Fruit fly (Drosophila melanogaster) ovary, adult (tissue): Measurements from ENCODE around the gene CG9682.

ENCODE experiments used
- CG17801 ChIP-seq: fragments of 200-800 bp; optimal IDR thresholded peaks from 2 replicates; lab custom pipeline; 2019; ENCODE audit warnings: missing biosample characterization, mild to moderate bottlenecking, missing genetic modification characterization, moderate library complexity; ENCODE audit not compliant: partially characterized antibody

Gene CG9682

DNA sequence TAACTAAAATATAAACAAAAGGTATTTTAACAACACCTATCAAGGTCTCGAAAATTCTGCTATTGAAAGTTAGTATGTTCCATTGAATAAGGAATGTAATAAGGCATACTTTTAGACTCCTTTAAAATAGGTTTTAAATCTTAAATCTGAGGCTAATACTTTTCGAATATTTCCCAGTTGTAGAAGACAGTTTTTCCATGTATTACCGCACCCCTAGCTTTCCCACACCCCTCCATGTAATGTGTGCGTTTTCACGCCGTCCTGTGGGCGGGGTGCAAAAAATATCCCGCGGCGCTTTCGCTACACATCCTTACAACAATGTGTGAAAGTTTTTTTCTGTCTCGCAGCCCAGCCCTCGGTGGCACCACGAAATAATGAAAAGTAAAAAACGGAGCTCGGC is 26.2 kb upstream of the CG9682 start:
- no peak for TF ChIP-seq CG17801

DNA sequence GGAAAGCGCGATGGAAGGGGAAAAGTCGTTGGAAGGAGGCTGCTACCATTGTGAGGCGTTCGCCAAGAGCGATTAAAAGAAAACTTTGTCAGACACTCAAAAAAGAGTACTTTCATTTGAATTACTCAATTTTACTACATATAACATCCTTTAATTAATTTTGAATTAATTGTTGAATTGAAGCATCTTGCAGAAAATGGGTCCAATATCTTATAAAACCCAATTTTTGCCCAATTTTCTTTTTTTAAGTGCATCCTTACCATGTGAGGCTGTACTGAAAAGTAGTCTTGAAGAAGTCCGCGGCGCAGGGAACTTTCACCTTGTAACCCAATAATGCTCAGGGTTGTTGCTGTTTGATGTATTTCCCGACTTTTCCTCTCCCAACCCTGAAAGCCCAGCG is 15.5 kb upstream of the CG9682 start:
- no peak for TF ChIP-seq CG17801

DNA sequence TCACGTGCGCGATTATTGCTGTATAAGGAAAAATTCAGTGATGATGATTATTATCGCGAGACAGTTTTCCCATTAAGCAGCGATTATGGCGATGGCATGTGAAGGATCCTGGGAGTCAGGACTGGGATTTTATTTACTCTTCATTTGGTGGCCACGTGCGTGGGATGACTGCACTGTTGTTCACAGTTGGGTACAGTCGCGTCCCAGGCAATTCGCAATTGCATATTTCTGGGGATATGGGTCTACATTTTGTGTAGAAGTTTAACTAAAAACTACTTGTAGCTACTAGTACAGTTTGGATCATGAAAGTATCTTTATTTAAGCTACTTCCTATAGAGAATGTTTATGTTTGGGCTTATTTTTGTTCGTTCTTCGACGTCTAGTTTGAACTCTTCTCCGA is 13.7 kb upstream of the CG9682 start:
- TF ChIP-seq CG17801 = no peak

DNA sequence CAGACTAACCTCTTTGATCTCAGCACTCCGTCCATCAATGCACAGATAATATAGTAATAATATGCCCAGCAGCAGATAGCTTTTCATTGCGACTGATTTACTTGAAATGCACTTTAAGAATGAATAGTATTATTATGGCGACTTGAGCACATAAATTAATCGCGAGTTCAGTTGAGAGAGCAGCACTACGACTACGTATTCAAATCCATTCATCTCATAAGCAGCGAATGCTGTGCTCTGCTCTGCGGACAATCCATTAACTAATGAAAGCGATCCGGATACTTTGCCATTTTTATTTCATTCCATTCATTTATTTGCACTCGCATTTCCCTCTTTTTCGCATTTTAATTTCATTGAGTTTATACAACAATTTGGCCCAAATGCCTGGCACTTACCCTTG is 13.1 kb upstream of the CG9682 start, which contains the start of gene CG43448:
TSS of gene CG43448 (minus strand) at position 101 of the 400 bp plus-strand sequence.
- TF ChIP-seq CG17801 = no peak

DNA sequence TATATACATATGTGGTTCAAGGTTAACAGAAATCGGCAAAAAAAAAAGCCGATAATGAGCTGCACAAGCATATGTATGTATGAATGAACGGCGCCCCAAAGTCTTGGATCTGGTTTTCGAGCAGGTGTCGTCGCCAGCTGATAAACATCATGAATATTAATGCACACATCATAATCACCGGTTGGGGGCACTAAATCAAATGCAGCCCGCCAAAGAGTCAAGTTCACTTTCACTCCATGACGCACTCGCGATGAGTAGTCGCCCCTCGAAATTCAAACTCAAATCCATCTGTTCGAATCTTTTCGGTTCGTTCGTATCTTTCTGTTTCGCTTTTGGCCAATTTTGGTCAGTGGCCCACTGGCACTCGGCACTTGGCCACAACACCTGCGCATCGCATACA is 10.5 kb upstream of the CG9682 start:
- TF ChIP-seq CG17801 = no peak

DNA sequence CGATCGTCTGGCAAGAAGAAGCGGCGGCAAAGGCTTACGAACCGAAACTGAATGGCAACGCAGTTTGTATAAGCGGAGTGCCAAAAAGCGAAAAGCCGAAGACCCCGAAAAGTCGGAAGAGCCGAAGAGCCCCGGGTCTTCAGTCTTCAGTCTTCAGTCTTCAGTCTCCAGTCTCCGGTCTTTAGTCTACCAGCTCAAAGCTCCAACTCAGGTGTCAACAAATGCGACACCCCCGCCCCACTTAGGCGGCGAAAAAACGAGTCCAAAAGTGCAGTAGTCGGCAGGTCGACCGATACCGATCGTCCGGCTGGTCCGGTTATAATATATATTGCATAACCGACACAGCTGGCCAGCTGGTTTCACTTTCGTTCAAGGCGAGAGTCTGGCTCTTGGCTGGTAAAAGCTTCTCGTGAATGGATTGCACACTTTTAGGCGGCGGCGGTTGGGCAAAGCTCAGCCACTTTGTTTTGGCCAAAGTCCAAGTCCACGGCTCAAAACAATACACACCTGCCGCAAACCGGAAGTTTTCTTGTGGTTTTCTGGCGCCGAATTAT is 7.4 kb upstream of the CG9682 start, which contains the start of gene CG9737:
TSS of gene CG9737 (minus strand) at position 51 of the 554 bp plus-strand sequence.
- peak; percentile 67 for TF ChIP-seq CG17801

DNA sequence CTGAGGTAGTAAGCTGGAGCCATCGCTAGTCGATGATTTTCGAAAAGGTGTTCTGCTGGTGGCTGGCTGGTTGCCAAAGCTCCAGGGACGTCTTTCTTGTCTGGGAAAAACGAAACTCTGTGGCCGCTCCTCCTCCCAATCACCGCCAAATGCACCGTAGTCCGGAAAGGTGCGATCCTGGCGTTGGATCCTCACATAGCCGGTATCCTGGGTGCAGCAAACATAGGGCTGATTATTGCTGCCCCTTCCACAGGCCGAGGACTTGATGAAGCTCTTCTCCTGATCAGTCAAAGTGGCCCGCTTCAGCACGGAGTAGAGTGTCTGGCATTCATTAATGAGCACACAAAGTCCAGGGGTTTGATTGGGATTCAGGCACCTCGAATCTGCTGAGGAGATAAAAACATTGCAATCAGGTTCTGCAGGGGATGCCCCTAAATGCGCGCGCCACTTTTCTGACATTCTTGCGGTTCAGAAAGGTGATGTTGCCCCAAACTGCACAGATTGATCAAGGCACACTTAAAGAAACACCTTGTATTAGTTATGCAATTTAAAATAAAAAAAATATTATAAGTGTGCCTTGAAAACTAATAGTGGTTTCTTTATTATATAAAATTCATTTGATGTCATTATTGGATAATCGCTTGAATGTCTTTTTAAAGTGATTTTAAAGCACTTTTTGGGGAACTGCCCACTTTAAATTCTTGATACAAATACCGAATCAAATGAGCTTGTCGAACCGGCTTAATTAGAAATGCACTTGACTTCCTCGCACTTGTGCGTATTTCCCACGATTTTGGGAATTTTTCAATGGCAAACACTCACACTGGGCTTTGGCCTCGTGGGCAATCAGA is 4.8 kb upstream of the CG9682 start:
- TF ChIP-seq CG17801 = no peak

DNA sequence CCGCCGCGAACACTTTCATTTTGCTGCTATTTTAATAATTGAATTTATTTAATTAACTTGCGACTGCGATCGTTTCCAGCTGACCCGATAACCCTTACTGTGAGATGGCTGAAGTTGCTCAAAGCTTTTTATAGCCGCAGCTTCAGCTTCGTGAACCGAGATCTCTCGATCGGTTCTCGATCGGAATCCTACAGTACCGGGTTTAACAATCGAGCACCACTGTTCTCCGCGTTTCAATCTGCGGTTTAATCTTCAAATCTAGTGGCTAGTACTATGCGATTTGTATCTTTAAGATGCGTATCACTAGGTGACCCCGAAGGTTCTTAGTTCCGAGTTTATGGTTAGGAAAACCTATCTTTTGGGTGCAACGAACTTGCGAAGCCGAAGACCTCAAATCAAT is 4.1 kb upstream of the CG9682 start, which contains the start of gene CG9733:
TSS of gene CG9733 (minus strand) at position 101 of the 400 bp plus-strand sequence.
- no peak for TF ChIP-seq CG17801

DNA sequence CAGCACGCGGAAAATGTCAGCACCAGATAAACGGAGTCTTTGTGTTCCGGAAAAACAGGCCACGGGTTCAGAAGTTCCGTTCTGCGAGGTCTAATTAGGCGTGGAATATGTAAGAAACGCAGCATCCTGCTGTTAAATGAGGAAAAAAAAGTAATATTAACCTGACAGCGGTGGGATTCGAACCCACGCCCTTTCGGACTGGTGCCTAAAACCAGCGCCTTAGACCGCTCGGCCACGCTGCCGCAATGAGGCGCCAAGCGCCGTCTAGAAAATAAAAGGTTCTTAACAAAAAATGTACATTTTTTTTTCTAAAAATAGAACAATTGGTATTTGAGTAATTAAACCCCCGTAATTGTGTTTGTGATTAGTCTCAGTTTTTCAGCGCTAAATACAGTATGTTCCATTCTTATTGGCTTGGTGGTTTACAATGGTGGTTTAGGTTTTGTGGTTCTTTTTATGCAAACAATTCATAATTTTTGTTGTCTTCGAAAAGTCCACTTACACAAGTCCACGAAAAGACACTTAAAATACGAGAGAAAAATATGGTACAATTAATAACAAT is 2.8 kb upstream of the CG9682 start:
- TF ChIP-seq CG17801 = peak; percentile 8

DNA sequence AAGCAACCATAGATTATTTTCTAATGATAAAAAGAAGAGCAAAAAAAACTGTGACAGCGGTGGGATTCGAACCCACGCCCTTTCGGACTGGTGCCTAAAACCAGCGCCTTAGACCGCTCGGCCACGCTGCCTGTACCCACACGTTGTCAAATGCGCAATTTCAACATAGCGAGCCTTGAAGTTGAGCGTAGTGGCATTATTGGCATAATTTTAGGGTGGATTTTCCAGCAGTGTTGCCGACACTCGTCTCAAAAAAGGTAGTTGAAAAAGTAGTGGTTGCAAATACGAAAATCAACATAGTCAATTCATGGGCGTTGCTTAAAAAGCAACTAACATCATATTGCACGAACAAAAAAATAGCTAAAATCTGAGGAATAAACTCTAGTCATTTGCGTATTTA is 2.2 kb upstream of the CG9682 start:
- no peak for TF ChIP-seq CG17801

DNA sequence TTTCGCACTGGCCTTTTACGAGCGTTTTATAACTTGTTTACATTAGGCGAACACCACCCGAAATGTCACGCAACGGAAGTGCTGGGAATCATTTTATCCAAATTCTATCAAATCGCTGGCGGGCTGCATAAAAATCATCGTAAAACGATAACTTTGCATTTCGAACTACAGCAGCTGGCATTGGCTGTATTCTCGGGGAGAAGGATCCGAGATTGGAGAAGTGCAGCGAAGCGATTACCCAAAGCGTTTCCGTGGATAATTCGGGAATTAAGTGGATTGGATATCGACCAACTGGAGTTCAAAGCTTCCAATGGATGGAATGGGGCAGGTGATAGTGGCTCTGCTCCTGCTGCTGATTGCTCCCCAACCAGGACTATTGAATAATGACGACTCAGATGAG is 1.4 kb upstream of the CG9682 start, which contains the start of gene CG34299:
TSS of gene CG34299 (plus strand) at position 301 of the 400 bp plus-strand sequence.
- TF ChIP-seq CG17801 = no peak

DNA sequence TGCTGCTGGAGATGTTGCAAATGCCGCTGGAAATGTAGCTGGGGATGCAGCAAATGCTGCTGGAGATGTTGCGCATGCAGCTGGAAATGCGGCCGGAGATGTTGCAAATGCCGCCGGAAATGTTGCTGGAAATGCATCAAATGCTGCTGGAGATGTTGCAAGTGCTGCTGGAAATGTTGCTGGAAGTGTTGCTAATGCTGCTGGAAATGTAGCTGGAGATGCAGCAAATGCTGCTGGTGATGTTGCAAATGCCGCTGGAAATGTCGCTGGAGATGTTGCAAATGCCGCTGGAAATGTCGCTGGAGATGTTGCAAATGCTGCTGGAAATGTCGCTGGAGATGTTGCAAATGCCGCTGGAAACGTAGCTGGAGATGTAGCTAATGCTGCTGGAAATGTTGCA is 1.6 kb downstream of the CG9682 start:
- TF ChIP-seq CG17801 = no peak

DNA sequence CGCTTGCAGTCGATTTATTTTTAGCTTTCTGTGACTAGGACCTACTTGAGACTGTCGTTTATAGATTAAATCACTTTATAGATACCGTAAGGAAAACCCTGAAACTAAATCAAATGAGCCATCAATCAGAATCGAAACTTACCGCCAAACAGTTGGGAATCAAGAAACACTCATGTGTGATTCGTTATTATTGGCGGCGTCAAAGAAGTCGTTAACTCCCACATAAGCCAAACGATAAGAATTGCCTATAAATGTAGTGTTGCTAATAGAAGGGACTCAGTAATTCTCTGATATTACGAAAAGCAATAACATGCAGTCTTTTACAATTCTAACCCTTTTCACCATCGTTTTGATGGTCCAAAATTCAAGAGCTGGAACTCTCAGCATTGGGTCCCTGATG is 2.2 kb downstream of the CG9682 start, which contains the start of gene CG18404:
TSS of gene CG18404 (plus strand) at position 301 of the 400 bp plus-strand sequence.
- TF ChIP-seq CG17801 = no peak

DNA sequence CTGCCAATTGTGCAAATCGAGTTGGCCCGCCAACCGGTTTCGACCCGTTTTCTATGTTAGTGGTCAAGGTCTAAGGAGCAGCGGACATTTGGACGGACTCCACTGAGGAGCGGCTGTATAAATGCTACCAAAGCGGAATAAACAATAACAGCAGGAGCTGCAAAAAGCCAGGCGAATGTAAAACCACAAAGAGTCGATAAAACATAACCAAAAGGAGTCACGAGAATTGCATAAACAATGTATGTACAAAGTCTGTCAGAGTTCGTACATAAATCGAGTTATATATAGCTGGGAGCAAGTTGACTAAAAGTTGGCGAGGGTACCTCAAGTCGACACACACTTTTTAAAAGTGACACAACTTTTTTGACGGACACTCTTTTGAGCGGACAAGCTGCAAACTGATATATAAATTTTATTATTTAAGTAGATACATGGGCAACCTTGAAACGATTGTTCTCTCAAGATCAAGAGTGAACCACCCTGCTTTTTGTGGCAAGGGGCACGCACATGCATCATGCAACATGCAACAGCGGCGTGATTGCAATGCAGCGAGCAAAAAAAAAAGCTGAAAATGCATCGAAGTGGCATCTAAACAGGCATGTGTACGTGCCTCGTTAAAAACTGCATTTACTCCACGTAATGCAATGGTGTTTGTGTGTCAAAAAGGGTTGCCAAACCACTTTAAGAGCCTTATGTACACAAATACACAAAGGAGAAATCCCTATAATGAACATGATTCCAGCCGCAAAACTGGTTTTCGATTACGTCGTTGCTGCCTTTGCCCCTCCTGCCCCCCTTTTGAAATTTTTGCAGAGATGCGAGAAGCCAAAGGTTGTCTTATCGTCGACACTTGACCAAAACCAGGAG is 4.8 kb downstream of the CG9682 start:
- TF ChIP-seq CG17801 = no peak

DNA sequence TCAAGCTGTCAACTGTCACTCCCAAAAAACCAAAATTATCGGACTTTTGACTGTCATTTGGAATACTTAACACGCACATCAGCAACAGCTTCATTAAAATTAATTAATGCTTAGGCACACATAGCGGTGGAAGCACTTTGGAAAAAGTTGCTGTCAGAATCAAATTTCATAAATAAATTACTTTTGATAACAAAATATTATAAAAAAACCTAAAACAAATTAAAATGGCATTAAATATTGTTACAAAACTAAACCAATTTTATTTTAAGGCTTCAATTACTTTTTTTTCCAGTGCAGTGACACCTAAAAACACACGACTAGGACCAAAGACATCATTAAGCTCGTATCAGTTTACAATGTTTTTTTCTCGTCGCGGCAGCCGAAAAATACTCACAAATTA is 5.5 kb downstream of the CG9682 start:
- no peak for TF ChIP-seq CG17801

DNA sequence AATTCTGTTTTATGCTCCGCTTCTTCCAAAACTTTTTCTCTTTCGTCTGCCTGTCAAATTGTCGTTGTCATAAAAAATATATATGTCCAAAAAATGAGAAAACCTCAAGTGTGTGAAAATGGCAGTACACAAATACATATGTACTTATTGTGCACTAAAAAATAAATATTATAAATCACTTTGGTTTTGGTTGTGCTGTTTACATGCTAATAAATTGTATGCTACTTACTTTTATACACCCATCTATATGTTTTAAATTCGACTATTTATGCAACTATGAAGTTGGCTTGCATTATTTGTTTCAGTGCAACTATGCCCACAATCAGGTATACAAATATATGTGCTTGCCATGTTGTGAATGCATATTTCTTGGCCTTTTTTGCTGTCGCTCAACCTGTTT is 6.9 kb downstream of the CG9682 start:
- no peak for TF ChIP-seq CG17801
